Fruit fly (Drosophila melanogaster): Measurements from ENCODE around the gene Msr-110.
A peak's percentile ranks its signal among the peaks of the same experiment; 100 is the strongest.

Gene Msr-110

DNA sequence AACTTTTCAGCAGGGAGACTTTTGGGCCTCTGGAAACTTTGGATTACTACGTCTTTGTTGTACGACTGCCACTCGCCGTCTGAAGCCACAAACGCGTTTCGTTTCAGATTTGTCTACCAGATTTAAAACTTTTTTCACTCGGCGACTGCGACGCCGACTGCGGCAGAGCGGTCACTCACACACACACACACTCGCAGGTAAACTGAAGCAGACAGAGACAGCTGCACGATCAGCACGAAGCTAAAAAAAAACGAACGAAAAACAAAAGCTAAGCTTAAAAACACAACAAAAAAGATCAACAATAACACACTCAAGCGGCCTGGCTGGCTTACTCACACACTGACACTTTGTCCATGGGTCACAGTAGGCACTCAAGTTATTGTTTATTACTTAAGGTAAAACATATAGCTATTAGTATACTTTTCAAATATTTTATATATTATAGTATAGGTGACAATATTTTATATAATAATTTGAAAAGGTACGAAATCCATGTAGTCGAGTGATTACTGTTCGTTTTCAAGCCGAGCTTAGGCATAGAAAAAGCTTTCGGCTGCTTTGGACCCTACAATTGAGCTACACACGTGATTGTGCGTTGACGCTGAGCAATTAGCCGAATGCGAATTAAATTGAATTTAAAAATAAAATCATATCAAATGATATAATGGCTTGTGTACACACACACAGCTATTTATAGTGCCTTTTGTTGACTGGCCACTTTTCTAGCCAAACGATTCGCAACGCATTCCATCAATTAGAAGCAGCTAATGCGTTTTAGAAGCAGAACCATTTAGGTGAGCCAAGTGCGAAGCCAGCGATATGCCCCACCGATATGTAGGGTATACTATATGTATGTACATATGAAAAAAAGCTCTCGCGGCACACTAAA, at the start of gene Msr-110 (continued):
- TF ChIP-seq aop (GFP tag; IDR thresholded peaks at IDR 0.05) (0 out of 2 replicates have a peak, but pooled peaks have one; percentile 36), CG15601 (tag; optimal IDR thresholded peaks at IDR 0.05) (peak; percentile 84), Oli (tag; optimal IDR thresholded peaks at IDR 0.05) (peak; percentile 93), CG7357 (GFP tag; IDR thresholded peaks at IDR 0.05) (peak; percentile 85; the same call in 2 of the 3 replicates), Mrtf (GFP tag; IDR thresholded peaks at IDR 0.05) (peak; percentile 84), Rx (GFP tag; IDR thresholded peaks at IDR 0.05) (peak; percentile 66), CG9876 (GFP tag; optimal IDR thresholded peaks at IDR 0.05) (peak; percentile 53), CG31441 (GFP tag; IDR thresholded peaks at IDR 0.05) (peak; percentile 92), Dref (GFP tag; IDR thresholded peaks at IDR 0.05) (no peak; the same call in 1 of the 2 replicates), CG14014 (GFP tag; IDR thresholded peaks at IDR 0.05) (peak; percentile 90), disco-r (GFP tag; optimal IDR thresholded peaks at IDR 0.05) (peak; percentile 45), CG6791 (GFP tag; IDR thresholded peaks at IDR 0.05; ENCODE audit: partially characterized antibody) (no peak), CG6813 (GFP tag; optimal IDR thresholded peaks at IDR 0.05) (peak; percentile 83), sens-2 (GFP tag; IDR thresholded peaks at IDR 0.05) (peak; percentile 50; the same call in 1 of the 2 replicates), sug (tag; optimal IDR thresholded peaks at IDR 0.05) (peak; percentile 86), bcd (GFP tag; optimal IDR thresholded peaks at IDR 0.05) (peak; percentile 89), CG10267 (tag; optimal IDR thresholded peaks at IDR 0.05) (peak; percentile 75), p53 (GFP tag; optimal IDR thresholded peaks at IDR 0.05) (peak; percentile 35), CG30020 (tag; optimal IDR thresholded peaks at IDR 0.05) (peak; percentile 43), kah (GFP tag; optimal IDR thresholded peaks at IDR 0.05) (peak; percentile 70), CG17912 (GFP tag; optimal IDR thresholded peaks at IDR 0.05) (peak; percentile 70), CG17568 (GFP tag; optimal IDR thresholded peaks at IDR 0.05) (peak; percentile 76), salm (tag; optimal IDR thresholded peaks at IDR 0.05) (peak; percentile 78), cato (GFP tag; optimal IDR thresholded peaks at IDR 0.05; ENCODE audit: borderline replicate concordance) (peak; percentile 66), CG8089 (GFP tag; optimal IDR thresholded peaks at IDR 0.05) (peak; percentile 69), CrebB (tag; optimal IDR thresholded peaks at IDR 0.05) (peak; percentile 81), pan (optimal IDR thresholded peaks at IDR 0.05) (no peak), pan (GFP tag; optimal IDR thresholded peaks at IDR 0.05 in 1 of 2, IDR thresholded peaks at IDR 0.05 in 1 of 2) (peak in 1 of 2 experiments; percentile 90), E2f1 (GFP tag; IDR thresholded peaks at IDR 0.05) (peak; percentile 75), fru (optimal IDR thresholded peaks at IDR 0.05) (no peak), CG14965 (GFP tag; optimal IDR thresholded peaks at IDR 0.05; ENCODE audit: borderline replicate concordance) (no peak), Xrp1 (GFP tag; IDR thresholded peaks at IDR 0.05) (peak; percentile 87), ase (GFP tag; IDR thresholded peaks at IDR 0.05) (peak; percentile 77), Gsc (GFP tag; IDR thresholded peaks at IDR 0.05) (peak; percentile 64), CG9437 (GFP tag; optimal IDR thresholded peaks at IDR 0.05) (peak; percentile 80), Poxn (GFP tag; IDR thresholded peaks at IDR 0.05) (peak; percentile 61), mam (GFP tag; optimal IDR thresholded peaks at IDR 0.05) (peak; percentile 55), Bteb2 (GFP tag; optimal IDR thresholded peaks at IDR 0.05) (peak; percentile 52), nmo (GFP tag; optimal IDR thresholded peaks at IDR 0.05) (peak; percentile 91), crol (GFP tag; IDR thresholded peaks at IDR 0.05) (no peak), CG10565 (GFP tag; optimal IDR thresholded peaks at IDR 0.05) (peak; percentile 21), CG30403 (GFP tag; optimal IDR thresholded peaks at IDR 0.05) (peak; percentile 85), Mad (GFP tag; optimal IDR thresholded peaks at IDR 0.05) (peak; percentile 76), CG7928 (GFP tag; optimal IDR thresholded peaks at IDR 0.05) (peak; percentile 60), BtbVII (GFP tag; optimal IDR thresholded peaks at IDR 0.05) (peak; percentile 85), inv (GFP tag; IDR thresholded peaks at IDR 0.05; ENCODE audit: partially characterized antibody) (no peak), Ssrp (tag; optimal IDR thresholded peaks at IDR 0.05) (peak; percentile 85), pita (GFP tag; optimal IDR thresholded peaks at IDR 0.05) (no peak)
